Fruit fly (Drosophila melanogaster) whole organism, wandering third instar larva: Measurements from ENCODE around the gene COX8.

Experiments used
- Abd-B ChIP-seq: fragments of >200 bp; optimal IDR thresholded peaks from 2 replicates; lab custom pipeline; 2017; ENCODE audit warnings: missing biosample characterization, missing genetic modification characterization
- CG32264 ChIP-seq: fragments of 200-800 bp; sonication (Bioruptor generic); optimal IDR thresholded peaks from 2 replicates; lab custom pipeline; 2016; ENCODE audit warnings: missing biosample characterization, missing genetic modification characterization
- CG9705 ChIP-seq: fragments of 200-800 bp; sonication (Bioruptor generic); optimal IDR thresholded peaks from 2 replicates; lab custom pipeline; 2018; ENCODE audit warnings: missing biosample characterization, mild to moderate bottlenecking, missing genetic modification characterization
- CrebA ChIP-seq: fragments of 200-800 bp; sonication (Bioruptor generic); optimal IDR thresholded peaks from 2 replicates; lab custom pipeline; 2016; ENCODE audit warnings: missing biosample characterization, mild to moderate bottlenecking, missing genetic modification characterization, borderline replicate concordance
- Dfd ChIP-seq: fragments of >200 bp; optimal IDR thresholded peaks from 2 replicates; lab custom pipeline; 2017; ENCODE audit warnings: missing biosample characterization, missing genetic modification characterization
- Dif ChIP-seq: fragments of 200-275, 200-300 bp; sonication (Bioruptor generic); optimal IDR thresholded peaks from 2 replicates; lab custom pipeline; 2018; ENCODE audit warnings: missing biosample characterization, missing genetic modification characterization; ENCODE audit not compliant: partially characterized antibody
- GATAd ChIP-seq: sonication (Bioruptor generic); optimal IDR thresholded peaks from 2 replicates; lab custom pipeline; 2016; ENCODE audit warnings: missing biosample characterization, missing genetic modification characterization
- HLH106 ChIP-seq: fragments of 200-800 bp; optimal IDR thresholded peaks from 3 replicates; lab custom pipeline; 2019; ENCODE audit warnings: missing biosample characterization, mild to moderate bottlenecking, missing genetic modification characterization, moderate library complexity
- Hnf4 ChIP-seq: fragments of 200-800 bp; sonication (Bioruptor generic); optimal IDR thresholded peaks from 2 replicates; lab custom pipeline; 2016; ENCODE audit warnings: missing biosample characterization, mild to moderate bottlenecking, missing genetic modification characterization
- Hr78 ChIP-seq: fragments of >200 bp; optimal IDR thresholded peaks from 2 replicates; lab custom pipeline; 2017; ENCODE audit warnings: missing biosample characterization, missing genetic modification characterization
- Hr83 ChIP-seq: fragments of 200-300 bp; sonication (Bioruptor generic); optimal IDR thresholded peaks from 2 replicates; lab custom pipeline; 2016; ENCODE audit warnings: missing biosample characterization, mild to moderate bottlenecking, missing genetic modification characterization, moderate library complexity; ENCODE audit not compliant: poor library complexity, severe bottlenecking
- Jra ChIP-seq: sonication (Bioruptor generic); optimal IDR thresholded peaks from 2 replicates; lab custom pipeline; 2016; ENCODE audit warnings: missing biosample characterization, missing genetic modification characterization
- Mio ChIP-seq: sonication (Bioruptor generic); optimal IDR thresholded peaks from 2 replicates; lab custom pipeline; 2016; ENCODE audit warnings: missing biosample characterization, missing genetic modification characterization
- Myc ChIP-seq: fragments of >200 bp; optimal IDR thresholded peaks from 2 replicates; lab custom pipeline; 2017
- N ChIP-seq: fragments of >200 bp; optimal IDR thresholded peaks from 2 replicates; lab custom pipeline; 2018; ENCODE audit warnings: missing biosample characterization, missing external identifiers, missing genetic modification characterization
- OdsH ChIP-seq: fragments of 200-800 bp; sonication (Bioruptor generic); optimal IDR thresholded peaks from 2 replicates; lab custom pipeline; 2016; ENCODE audit warnings: missing biosample characterization, mild to moderate bottlenecking, missing genetic modification characterization
- Rel ChIP-seq, 2 experiments: fragments of 200-800 bp; sonication (Bioruptor generic) in 1 of 2; optimal IDR thresholded peaks; 2 replicates in 1 of 2; 3 replicates in 1 of 2; lab custom pipeline; 2016 to 2019; ENCODE audit warnings: mild to moderate bottlenecking in 2 of 2, missing biosample characterization in 2 of 2, missing genetic modification characterization in 2 of 2, moderate library complexity in 1 of 2
- Sp1 ChIP-seq: fragments of 200-800 bp; sonication (Bioruptor generic); optimal IDR thresholded peaks from 3 replicates; lab custom pipeline; 2019; ENCODE audit warnings: missing biosample characterization, mild to moderate bottlenecking, missing genetic modification characterization, moderate library complexity
- Vsx2 ChIP-seq: fragments of 200-300, 225-300 bp; sonication (Bioruptor generic); optimal IDR thresholded peaks from 2 replicates; lab custom pipeline; 2018; ENCODE audit warnings: missing biosample characterization, missing genetic modification characterization; ENCODE audit not compliant: partially characterized antibody
- br ChIP-seq: fragments of 200-800 bp; sonication (Bioruptor generic); optimal IDR thresholded peaks from 2 replicates; lab custom pipeline; 2016; ENCODE audit warnings: missing biosample characterization, missing genetic modification characterization
- brk ChIP-seq: fragments of 200-800 bp; sonication (Bioruptor generic); optimal IDR thresholded peaks from 2 replicates; lab custom pipeline; 2016; ENCODE audit warnings: missing biosample characterization, mild to moderate bottlenecking, missing genetic modification characterization
- dl ChIP-seq, 2 experiments: fragments of 175-275, 200-275 bp in 1 of 2; fragments of 200-275 bp in 1 of 2; sonication (Bioruptor generic); optimal IDR thresholded peaks; lab custom pipeline; 2018; ENCODE audit warnings: mild to moderate bottlenecking in 2 of 2, missing biosample characterization in 2 of 2, missing genetic modification characterization in 2 of 2, moderate library complexity in 2 of 2; ENCODE audit not compliant: partially characterized antibody in 2 of 2, insufficient read depth in 1 of 2
- dmrt93B ChIP-seq: fragments of 200-800 bp; sonication (Bioruptor generic); optimal IDR thresholded peaks from 2 replicates; lab custom pipeline; 2018; ENCODE audit warnings: missing biosample characterization, mild to moderate bottlenecking, missing genetic modification characterization
- dsf ChIP-seq: sonication (Bioruptor generic); optimal IDR thresholded peaks from 2 replicates; lab custom pipeline; 2016; ENCODE audit warnings: missing biosample characterization, missing genetic modification characterization, borderline replicate concordance
- ey ChIP-seq: fragments of 200-800 bp; sonication (Bioruptor generic); optimal IDR thresholded peaks from 2 replicates; lab custom pipeline; 2016; ENCODE audit warnings: missing biosample characterization, missing genetic modification characterization
- foxo ChIP-seq, 2 experiments: fragments of 200-800 bp; sonication (Bioruptor generic); optimal IDR thresholded peaks; 2 replicates in 1 of 2; 3 replicates in 1 of 2; lab custom pipeline; 2016 to 2017; ENCODE audit warnings: missing biosample characterization in 2 of 2, missing genetic modification characterization in 2 of 2
- fru ChIP-seq: fragments of 200-800 bp; sonication (Bioruptor generic); optimal IDR thresholded peaks from 3 replicates; lab custom pipeline; 2016; ENCODE audit warnings: missing biosample characterization, mild to moderate bottlenecking, missing genetic modification characterization
- h ChIP-seq: fragments of 200-800 bp; sonication (Bioruptor generic); optimal IDR thresholded peaks from 3 replicates; lab custom pipeline; 2016; ENCODE audit warnings: missing biosample characterization, mild to moderate bottlenecking, missing genetic modification characterization
- jim ChIP-seq: fragments of 175-275, 200-325 bp; sonication (Bioruptor generic); optimal IDR thresholded peaks from 2 replicates; lab custom pipeline; 2016; ENCODE audit warnings: missing biosample characterization, mild to moderate bottlenecking, missing genetic modification characterization
- lola ChIP-seq: fragments of >200 bp; optimal IDR thresholded peaks from 2 replicates; lab custom pipeline; 2017; ENCODE audit warnings: missing biosample characterization, missing genetic modification characterization
- pan ChIP-seq: fragments of >200 bp; optimal IDR thresholded peaks from 2 replicates; lab custom pipeline; 2017
- psq ChIP-seq: fragments of 200-800 bp; sonication (Bioruptor generic); optimal IDR thresholded peaks from 3 replicates; lab custom pipeline; 2017; ENCODE audit warnings: missing biosample characterization, mild to moderate bottlenecking, missing genetic modification characterization, moderate library complexity
- rgr ChIP-seq: fragments of 200-800 bp; sonication (Bioruptor generic); optimal IDR thresholded peaks from 3 replicates; lab custom pipeline; 2016; ENCODE audit warnings: missing biosample characterization, mild to moderate bottlenecking, missing genetic modification characterization
- sage ChIP-seq: fragments of 200-800 bp; sonication (Bioruptor generic); optimal IDR thresholded peaks from 2 replicates; lab custom pipeline; 2016; ENCODE audit warnings: missing biosample characterization, mild to moderate bottlenecking, missing genetic modification characterization
- sv ChIP-seq: fragments of 200-800 bp; sonication (Bioruptor generic); optimal IDR thresholded peaks from 3 replicates; lab custom pipeline; 2016; ENCODE audit warnings: missing biosample characterization, missing genetic modification characterization
- tai ChIP-seq: sonication (Bioruptor generic); optimal IDR thresholded peaks from 2 replicates; lab custom pipeline; 2016; ENCODE audit warnings: missing biosample characterization, missing genetic modification characterization
- usp ChIP-seq: fragments of >200 bp; optimal IDR thresholded peaks from 2 replicates; lab custom pipeline; 2017; ENCODE audit warnings: missing biosample characterization, missing genetic modification characterization
- woc ChIP-seq: sonication (Bioruptor generic); optimal IDR thresholded peaks from 2 replicates; lab custom pipeline; 2016; ENCODE audit warnings: missing biosample characterization, mild to moderate bottlenecking, missing genetic modification characterization

Gene COX8

DNA sequence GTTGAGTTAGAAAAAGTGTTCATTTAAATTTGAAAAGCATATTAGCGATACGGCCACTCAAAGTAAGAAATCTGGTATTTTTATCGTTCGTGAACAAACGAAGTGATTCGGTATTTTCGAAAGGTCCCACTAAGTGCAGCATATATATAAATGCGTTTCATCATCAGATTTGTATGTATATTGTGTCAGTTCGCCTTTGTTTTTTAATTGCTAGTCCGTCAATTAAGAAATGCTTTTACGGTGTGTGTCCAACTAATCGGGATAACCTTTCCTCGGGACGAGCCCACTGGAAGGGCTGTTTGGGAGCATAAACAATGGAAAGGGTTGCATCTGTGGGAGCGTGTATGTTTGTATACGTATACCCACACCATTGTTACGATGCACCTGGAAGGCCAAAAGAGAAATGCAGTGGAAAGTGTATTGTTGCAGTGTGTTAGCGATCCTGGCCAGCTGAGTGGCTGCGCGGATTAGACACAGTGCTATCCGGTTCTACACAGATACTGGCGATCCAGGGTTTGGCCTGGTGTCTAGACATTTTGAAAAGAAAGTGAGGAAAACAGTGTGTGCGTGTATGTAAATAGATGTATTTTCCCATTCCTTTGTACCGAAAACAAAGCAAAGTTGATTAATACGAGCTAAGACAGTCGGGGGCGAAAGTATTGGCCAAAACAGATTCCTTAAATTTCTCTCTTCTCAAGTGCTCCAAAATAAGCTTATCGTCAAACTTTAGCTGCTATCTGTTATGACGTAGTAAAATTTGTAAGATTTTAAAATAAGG lies 16.0 kb downstream of the COX8 start, which contains the start of gene CG7611:
Gene CG7611, plus strand, starts transcription at position 128 of the 778 bp plus-strand sequence.
- TF ChIP-seq rgr (GFP tag; lab: Kevin White, UChicago) (no peak), woc (GFP tag; lab: Kevin White, UChicago) (no peak), br (GFP tag; lab: Kevin White, UChicago) (no peak), Hr83 (no peak), dsf (GFP tag; lab: Kevin White, UChicago) (no peak), CG32264 (GFP tag; lab: Kevin White, UChicago) (no peak), pan (lab: Kevin White, UChicago) (no peak), Dif (GFP tag; lab: Kevin White, UChicago) (no peak), Jra (GFP tag; lab: Kevin White, UChicago) (no peak), lola (no peak), dmrt93B (no peak), Vsx2 (GFP tag; lab: Kevin White, UChicago) (no peak), CG9705 (GFP tag; lab: Kevin White, UChicago) (no peak), sage (GFP tag; lab: Kevin White, UChicago) (peak; percentile 49), brk (no peak), Rel (GFP tag; optimal IDR thresholded peaks at IDR 0.05; lab: Kevin White, UChicago) (no peak), Rel (tag; optimal IDR thresholded peaks at IDR 0.05; lab: Kevin White, UChicago) (peak; percentile 27), psq (GFP tag; lab: Kevin White, UChicago) (peak; percentile 6), fru (no peak)
- TF ChIP-seq, all 38 proteins: peak for 3

DNA sequence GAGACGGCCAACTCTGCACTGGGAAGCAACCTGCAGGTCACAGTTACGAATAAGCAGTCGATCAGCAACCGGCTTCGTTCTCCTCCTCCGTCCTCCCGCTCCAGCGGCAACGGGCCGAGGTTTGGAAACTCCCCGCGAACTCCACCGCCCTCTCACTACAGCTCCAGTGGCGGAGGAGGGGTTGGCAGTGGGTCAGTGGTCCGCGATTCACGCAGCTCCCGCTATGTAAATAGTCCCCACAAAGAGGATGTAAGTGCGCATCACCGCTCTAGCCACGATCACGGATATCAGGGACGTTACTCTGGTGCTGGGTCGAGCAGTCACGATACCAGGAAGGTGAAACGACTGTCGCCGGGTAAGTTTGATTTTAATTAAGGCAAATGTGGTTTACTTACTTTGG lies 20.9 kb downstream of the COX8 start:
- no peak for TF ChIP-seq dmrt93B
- TF ChIP-seq h (GFP tag; lab: Kevin White, UChicago), result no peak
- no peak for TF ChIP-seq Myc (lab: Kevin White, UChicago)
- TF ChIP-seq Hnf4 (GFP tag; lab: Kevin White, UChicago), result no peak
- TF ChIP-seq HLH106 (tag; lab: Kevin White, UChicago), result no peak
- TF ChIP-seq ey (GFP tag; lab: Kevin White, UChicago), result no peak
- TF ChIP-seq GATAd (GFP tag; lab: Kevin White, UChicago), result no peak

DNA sequence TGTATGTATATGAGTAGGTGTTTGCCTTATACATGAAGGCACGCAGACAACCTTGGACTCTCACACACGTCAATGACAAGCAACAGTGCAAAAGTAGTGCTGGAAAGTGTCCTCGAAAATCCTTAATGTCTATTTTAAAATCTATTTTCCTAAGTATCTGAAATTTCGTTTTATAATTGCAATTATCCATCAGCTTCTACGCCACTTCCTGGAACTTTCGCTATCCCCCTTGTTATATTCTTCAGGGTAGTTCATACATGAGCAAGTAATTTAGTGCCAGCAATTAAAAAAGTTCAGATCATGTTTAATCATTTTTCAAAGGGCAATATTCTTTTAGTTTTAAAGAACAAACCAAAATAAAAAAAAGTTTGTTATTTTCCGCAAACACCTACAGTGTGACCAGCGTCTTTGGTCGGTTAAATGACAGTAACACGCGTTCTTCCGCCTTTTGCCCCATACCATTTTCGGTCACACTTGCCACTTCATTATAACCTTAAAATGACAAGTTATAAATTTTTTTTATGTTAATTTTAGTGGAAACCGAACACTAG lies 22.5 kb downstream of the COX8 start:
- TF ChIP-seq Mio, result no peak
- TF ChIP-seq Rel (GFP tag; optimal IDR thresholded peaks at IDR 0.05; lab: Kevin White, UChicago), result no peak
- no peak for TF ChIP-seq Rel (tag; optimal IDR thresholded peaks at IDR 0.05; lab: Kevin White, UChicago)
- TF ChIP-seq lola, result no peak
- peak; percentile 11 for TF ChIP-seq Hr78 (GFP tag; lab: Kevin White, UChicago)
- TF ChIP-seq ey (GFP tag; lab: Kevin White, UChicago), result peak; percentile 56
- peak; percentile 63 for TF ChIP-seq h (GFP tag; lab: Kevin White, UChicago)
- TF ChIP-seq rgr (GFP tag; lab: Kevin White, UChicago), result peak; percentile 45
- no peak for TF ChIP-seq usp (GFP tag; lab: Kevin White, UChicago)
- TF ChIP-seq foxo (GFP tag; optimal IDR thresholded peaks at IDR 0.05; lab: Kevin White, UChicago), result peak in 1 of 2 experiments; percentile 61
- TF ChIP-seq fru, result peak; percentile 71
- no peak for TF ChIP-seq Vsx2 (GFP tag; lab: Kevin White, UChicago)
- TF ChIP-seq CG9705 (GFP tag; lab: Kevin White, UChicago), result no peak
- TF ChIP-seq Sp1 (GFP tag; lab: Kevin White, UChicago), result peak; percentile 48
- TF ChIP-seq woc (GFP tag; lab: Kevin White, UChicago), result peak; percentile 53
- TF ChIP-seq CrebA, result no peak
- no peak for TF ChIP-seq Abd-B
- peak; percentile 7 for TF ChIP-seq sv
- no peak for TF ChIP-seq dmrt93B
- TF ChIP-seq GATAd (GFP tag; lab: Kevin White, UChicago), result no peak
- TF ChIP-seq Dif (GFP tag; lab: Kevin White, UChicago), result no peak
- TF ChIP-seq br (GFP tag; lab: Kevin White, UChicago), result peak; percentile 52
- no peak for TF ChIP-seq Myc (lab: Kevin White, UChicago)
- TF ChIP-seq HLH106 (tag; lab: Kevin White, UChicago), result peak; percentile 28
- TF ChIP-seq CG32264 (GFP tag; lab: Kevin White, UChicago), result no peak
- TF ChIP-seq Jra (GFP tag; lab: Kevin White, UChicago), result no peak
- no peak for TF ChIP-seq Dfd (GFP tag; lab: Kevin White, UChicago)
- peak; percentile 59 for TF ChIP-seq Hnf4 (GFP tag; lab: Kevin White, UChicago)
- TF ChIP-seq pan (lab: Kevin White, UChicago), result no peak
- TF ChIP-seq OdsH (GFP tag; lab: Kevin White, UChicago), result peak; percentile 51
- no peak for TF ChIP-seq jim (GFP tag; lab: Kevin White, UChicago)
- peak; percentile 28 for TF ChIP-seq brk
- peak; percentile 24 for TF ChIP-seq psq (GFP tag; lab: Kevin White, UChicago)
- no peak for TF ChIP-seq tai (GFP tag; lab: Kevin White, UChicago)
- no peak for TF ChIP-seq sage (GFP tag; lab: Kevin White, UChicago)
- no peak for TF ChIP-seq N (GFP tag; lab: Kevin White, UChicago)
- TF ChIP-seq Hr83, result no peak
- TF ChIP-seq dl (GFP tag; optimal IDR thresholded peaks at IDR 0.05; lab: Kevin White, UChicago; ENCODE audit: insufficient read depth in 1 of 2, partially characterized antibody in 2 of 2), result no peak
- TF ChIP-seq dsf (GFP tag; lab: Kevin White, UChicago), result no peak
